Worm (Caenorhabditis elegans) whole organism, L4 larva: ENCODE measurements around the gene K08D8.4.
A peak's percentile ranks its signal among the peaks of the same experiment; 100 is the strongest.

Source experiments
- D1046.2 ChIP-seq: fragments of 200-800 bp; sonication (Bioruptor generic); IDR thresholded peaks from 2 replicates; pipeline ENCODE4 v1.3.6; 2022; ENCODE audit warnings: missing genetic modification characterization, missing compliant biosample characterization
- F26F4.8 ChIP-seq: fragments of 200-800 bp; sonication (Bioruptor generic); conservative IDR thresholded peaks from 2 replicates; pipeline ENCODE4 v1.3.6; 2022; ENCODE audit warnings: missing genetic modification characterization, missing compliant biosample characterization
- Y105C5A.15 ChIP-seq: fragments of 200-800 bp; sonication (Bioruptor generic); IDR thresholded peaks from 2 replicates; pipeline ENCODE4 v1.3.6; 2022; ENCODE audit warnings: missing genetic modification characterization, missing compliant biosample characterization
- Y48G9A.11 ChIP-seq: fragments of 200-800 bp; sonication (Bioruptor generic); IDR thresholded peaks from 2 replicates; pipeline ENCODE4 v1.3.6; 2022; ENCODE audit warnings: missing genetic modification reagents, missing genetic modification characterization, missing compliant biosample characterization
- Y5F2A.4 ChIP-seq: fragments of 200-800 bp; sonication (Bioruptor generic); optimal IDR thresholded peaks from 2 replicates; lab custom pipeline; 2018; ENCODE audit warnings: mild to moderate bottlenecking, missing genetic modification characterization, missing compliant biosample characterization
- ZK337.2 ChIP-seq: fragments of 200-800 bp; sonication (Bioruptor generic); IDR thresholded peaks from 2 replicates; pipeline ENCODE4 v1.3.6; 2022; ENCODE audit warnings: missing genetic modification reagents, missing genetic modification characterization, missing compliant biosample characterization
- arid-1 ChIP-seq: fragments of 200-800 bp; sonication (Bioruptor generic); conservative IDR thresholded peaks from 2 replicates; pipeline ENCODE4 v1.3.6; 2022; ENCODE audit warnings: missing genetic modification reagents, missing genetic modification characterization, missing compliant biosample characterization
- cey-2 ChIP-seq: sonication (generic microtip); optimal IDR thresholded peaks from 3 replicates; lab custom pipeline; 2017; ENCODE audit warnings: missing genetic modification characterization, mild to moderate bottlenecking, missing compliant biosample characterization, antibody characterized with exemption, borderline replicate concordance; ENCODE audit not compliant: insufficient read depth
- daf-16 ChIP-seq, 3 experiments: sonication (generic microtip); optimal IDR thresholded peaks; 2 replicates each; lab custom pipeline; 2016 to 2017; ENCODE audit warnings: missing genetic modification characterization in 3 of 3, missing genetic modification reagents in 3 of 3, mild to moderate bottlenecking in 2 of 3, missing compliant biosample characterization in 2 of 3, missing biosample characterization in 1 of 3, moderate library complexity in 1 of 3
- dmd-6 ChIP-seq: fragments of 200-800 bp; sonication (Bioruptor generic); IDR thresholded peaks from 2 replicates; pipeline ENCODE4 v1.3.6; 2022; ENCODE audit warnings: missing genetic modification reagents, missing genetic modification characterization, missing compliant biosample characterization
- dmd-9 ChIP-seq: fragments of 200-800 bp; sonication (Bioruptor generic); IDR thresholded peaks from 2 replicates; pipeline ENCODE4 v1.3.6; 2022; ENCODE audit warnings: missing genetic modification reagents, missing genetic modification characterization, missing compliant biosample characterization
- dve-1 ChIP-seq: sonication (generic microtip); optimal IDR thresholded peaks from 2 replicates; lab custom pipeline; 2017; ENCODE audit warnings: antibody characterized with exemption, mild to moderate bottlenecking, missing genetic modification characterization, missing compliant biosample characterization; ENCODE audit not compliant: insufficient read depth
- hif-1 ChIP-seq, 2 experiments: sonication (generic microtip); optimal IDR thresholded peaks; 2 replicates each; lab custom pipeline; 2016 to 2017; ENCODE audit warnings: missing compliant biosample characterization in 2 of 2, missing genetic modification characterization in 2 of 2, missing genetic modification reagents in 2 of 2, missing genotype in 2 of 2, mild to moderate bottlenecking in 1 of 2
- hlh-11 ChIP-seq: fragments of 200-800 bp; sonication (Bioruptor generic); optimal IDR thresholded peaks from 2 replicates; lab custom pipeline; 2018; ENCODE audit warnings: mild to moderate bottlenecking, missing genetic modification characterization, missing compliant biosample characterization
- hlh-30 ChIP-seq: sonication (generic microtip); optimal IDR thresholded peaks from 2 replicates; lab custom pipeline; 2017; ENCODE audit warnings: antibody characterized with exemption, mild to moderate bottlenecking, missing genetic modification characterization, missing compliant biosample characterization; ENCODE audit not compliant: insufficient read depth
- madf-5 ChIP-seq, 2 experiments: fragments of 200-800 bp; sonication (Bioruptor generic); IDR thresholded peaks; 2 replicates each; pipeline ENCODE4 v1.3.6; 2022; ENCODE audit warnings: missing compliant biosample characterization in 2 of 2, missing genetic modification characterization in 2 of 2
- mdl-1 ChIP-seq, 2 experiments: fragments of 150-350 bp in 1 of 2; sonication (generic microtip) in 1 of 2; optimal IDR thresholded peaks; 2 replicates each; lab custom pipeline; 2014 to 2017; ENCODE audit warnings: missing biosample characterization in 2 of 2, missing genetic modification characterization in 2 of 2
- mep-1 ChIP-seq: fragments of 150-350 bp; sonication (generic microtip); optimal IDR thresholded peaks from 3 replicates; lab custom pipeline; 2014; ENCODE audit warnings: missing biosample characterization, missing genetic modification characterization
- mes-2 ChIP-seq: sonication (generic microtip); optimal IDR thresholded peaks from 2 replicates; lab custom pipeline; 2016; ENCODE audit warnings: missing genotype, mild to moderate bottlenecking, missing genetic modification characterization, missing compliant biosample characterization; ENCODE audit not compliant: poor library complexity, severe bottlenecking
- mxl-3 ChIP-seq: fragments of 200-800 bp; sonication (Bioruptor generic); optimal IDR thresholded peaks from 2 replicates; lab custom pipeline; 2018; ENCODE audit warnings: mild to moderate bottlenecking, missing genetic modification characterization, missing compliant biosample characterization
- nhr-102 ChIP-seq: sonication (generic microtip); optimal IDR thresholded peaks from 2 replicates; lab custom pipeline; 2016; ENCODE audit warnings: mild to moderate bottlenecking, missing genetic modification characterization, moderate library complexity, missing compliant biosample characterization
- nhr-11 ChIP-seq: fragments of 150-350 bp; optimal IDR thresholded peaks from 2 replicates; lab custom pipeline; 2014; ENCODE audit warnings: missing biosample characterization, missing genetic modification characterization
- nhr-25 ChIP-seq: sonication (generic microtip); optimal IDR thresholded peaks from 2 replicates; lab custom pipeline; 2017; ENCODE audit warnings: missing genetic modification characterization, mild to moderate bottlenecking, missing compliant biosample characterization, antibody characterized with exemption, moderate library complexity, borderline replicate concordance; ENCODE audit not compliant: insufficient read depth
- nhr-28 ChIP-seq: fragments of 150-350 bp; optimal IDR thresholded peaks from 2 replicates; lab custom pipeline; 2014; ENCODE audit warnings: missing biosample characterization, missing genetic modification characterization
- nhr-6 ChIP-seq: fragments of 150-350 bp; optimal IDR thresholded peaks from 2 replicates; lab custom pipeline; 2014; ENCODE audit warnings: missing biosample characterization, missing genetic modification characterization
- nhr-77 ChIP-seq: fragments of 150-350 bp; optimal IDR thresholded peaks from 2 replicates; lab custom pipeline; 2014; ENCODE audit warnings: missing biosample characterization, missing genetic modification characterization
- pqm-1 ChIP-seq: sonication (generic microtip); optimal IDR thresholded peaks from 2 replicates; lab custom pipeline; 2017; ENCODE audit warnings: missing biosample characterization, missing genetic modification characterization
- set-16 ChIP-seq: fragments of 200-800 bp; sonication (Bioruptor generic); IDR thresholded peaks from 2 replicates; pipeline ENCODE4 v1.3.6; 2022; ENCODE audit warnings: missing genetic modification reagents, missing genetic modification characterization, missing compliant biosample characterization
- snpc-4 ChIP-seq: fragments of 150-350 bp; optimal IDR thresholded peaks from 2 replicates; lab custom pipeline; 2014; ENCODE audit warnings: missing biosample characterization, missing genetic modification characterization
- spr-3 ChIP-seq: fragments of 200-800 bp; sonication (Bioruptor generic); optimal IDR thresholded peaks from 2 replicates; lab custom pipeline; 2018; ENCODE audit warnings: mild to moderate bottlenecking, missing genetic modification characterization, missing compliant biosample characterization
- unc-130 ChIP-seq: sonication (generic microtip); optimal IDR thresholded peaks from 2 replicates; lab custom pipeline; 2016; ENCODE audit warnings: missing genetic modification reagents, missing genetic modification characterization, missing compliant biosample characterization
- vab-7 ChIP-seq: fragments of 200-800 bp; sonication (Bioruptor generic); IDR thresholded peaks from 2 replicates; pipeline ENCODE4 v1.3.6; 2022; ENCODE audit warnings: missing genetic modification reagents, missing genetic modification characterization, missing compliant biosample characterization
- zfp-2 ChIP-seq: sonication (generic microtip); optimal IDR thresholded peaks from 2 replicates; lab custom pipeline; 2016; ENCODE audit warnings: mild to moderate bottlenecking, missing genetic modification characterization, missing compliant biosample characterization
- zfp-3 ChIP-seq: fragments of 200-800 bp; sonication (Bioruptor generic); conservative IDR thresholded peaks from 2 replicates; pipeline ENCODE4 v1.3.6; 2022; ENCODE audit warnings: missing genetic modification reagents, missing genetic modification characterization, missing compliant biosample characterization

Gene K08D8.4

ce11 chrIV:12906529-12906928 lies 3.3 kb downstream of the K08D8.4 start, which contains the start of gene K08D8.3 (continued):
- no peak for TF ChIP-seq D1046.2 (GFP tag; lab: Robert Waterston, UW)
- no peak for TF ChIP-seq mes-2 (tag; lab: Kevin White, UChicago)
- TF ChIP-seq F26F4.8 (GFP tag; lab: Robert Waterston, UW): no peak
- TF ChIP-seq madf-5 (GFP tag; IDR thresholded peaks at IDR 0.05; lab: Robert Waterston, UW): no peak
- no peak for TF ChIP-seq daf-16 (GFP tag; optimal IDR thresholded peaks at IDR 0.05; lab: Kevin White, UChicago)
- peak; percentile 78 for TF ChIP-seq daf-16 (tag; optimal IDR thresholded peaks at IDR 0.05; lab: Kevin White, UChicago)
- no peak for TF ChIP-seq nhr-25 (tag; lab: Kevin White, UChicago)
- no peak for TF ChIP-seq vab-7 (GFP tag; lab: Robert Waterston, UW)
- no peak for TF ChIP-seq spr-3 (GFP tag; lab: Kevin White, UChicago)
- TF ChIP-seq snpc-4: no peak
- TF ChIP-seq nhr-28 (tag; lab: Kevin White, UChicago): peak; percentile 63
- no peak for TF ChIP-seq nhr-11 (tag; lab: Kevin White, UChicago)
- TF ChIP-seq nhr-102 (tag; lab: Kevin White, UChicago): no peak

- no peak for TF ChIP-seq mep-1 (tag; lab: Kevin White, UChicago)
- TF ChIP-seq cey-2 (tag; lab: Kevin White, UChicago): no peak
- TF ChIP-seq Y5F2A.4 (GFP tag; lab: Kevin White, UChicago): no peak
- no peak for TF ChIP-seq Y105C5A.15 (GFP tag; lab: Robert Waterston, UW)
- peak; percentile 44 for TF ChIP-seq dve-1
- no peak for TF ChIP-seq ZK337.2 (GFP tag; lab: Robert Waterston, UW)
- TF ChIP-seq nhr-25 (tag; lab: Kevin White, UChicago): no peak
- peak; percentile 71 for TF ChIP-seq pqm-1 (tag; lab: Kevin White, UChicago)
- peak; percentile 38 for TF ChIP-seq nhr-28 (tag; lab: Kevin White, UChicago)
- TF ChIP-seq daf-16 (GFP tag; optimal IDR thresholded peaks at IDR 0.05; lab: Kevin White, UChicago): no peak
- TF ChIP-seq daf-16 (tag; optimal IDR thresholded peaks at IDR 0.05; lab: Kevin White, UChicago): peak; percentile 25
- TF ChIP-seq dmd-6 (GFP tag; lab: Robert Waterston, UW): peak; percentile 12; the same call in 1 of the 2 replicates
- no peak for TF ChIP-seq F26F4.8 (GFP tag; lab: Robert Waterston, UW)
Measured at ce11 chrIV:12903687-12904086, 6.1 kb downstream of the K08D8.4 start.

- TF ChIP-seq pqm-1 (tag; lab: Kevin White, UChicago) (peak; percentile 10), dmd-9 (no peak), dmd-6 (GFP tag; lab: Robert Waterston, UW) (peak; percentile 35; the same call in 1 of the 2 replicates)
Measured at ce11 chrIV:12902430-12903110, 7.2 kb downstream of the K08D8.4 start, which contains the start of gene K08D8.2. Gene K08D8.2, plus strand, starts transcription at chrIV:12903060.

ce11 chrIV:12901602-12902001 lies 8.2 kb downstream of the K08D8.4 start:
- TF ChIP-seq set-16 (no peak), hif-1 (tag; optimal IDR thresholded peaks at IDR 0.05; lab: Kevin White, UChicago) (no peak), Y5F2A.4 (GFP tag; lab: Kevin White, UChicago) (no peak), nhr-77 (tag; lab: Kevin White, UChicago) (peak; percentile 33), pqm-1 (tag; lab: Kevin White, UChicago) (peak; percentile 18), daf-16 (GFP tag; optimal IDR thresholded peaks at IDR 0.05; lab: Kevin White, UChicago) (no peak), daf-16 (tag; optimal IDR thresholded peaks at IDR 0.05; lab: Kevin White, UChicago) (peak; percentile 30), nhr-6 (tag; lab: Kevin White, UChicago) (no peak), nhr-28 (tag; lab: Kevin White, UChicago) (peak; percentile 67), mxl-3 (GFP tag; lab: Kevin White, UChicago) (peak; percentile 19), mdl-1 (tag; optimal IDR thresholded peaks at IDR 0.05; lab: Kevin White, UChicago) (peak in 1 of 2 experiments; percentile 16), dve-1 (peak; percentile 3), zfp-3 (GFP tag; lab: Robert Waterston, UW) (no peak), Y48G9A.11 (no peak), hlh-11 (tag; lab: Kevin White, UChicago) (peak; percentile 20), arid-1 (GFP tag; lab: Robert Waterston, UW) (no peak), unc-130 (GFP tag; lab: Kevin White, UChicago) (no peak), zfp-2 (no peak), dmd-6 (GFP tag; lab: Robert Waterston, UW) (peak; percentile 81), hlh-30 (peak; percentile 19)
